Fruit fly (Drosophila melanogaster) whole organism, embryonic: ENCODE measurements around the gene CG11342.

Experiments
- BtbVII ChIP-seq: fragments of 200-800 bp; sonication (Bioruptor generic); optimal IDR thresholded peaks from 3 replicates; lab custom pipeline; 2017; ENCODE audit warnings: missing biosample characterization, mild to moderate bottlenecking, missing genetic modification characterization
- CG10462 ChIP-seq: fragments of 200-800 bp; sonication (Bioruptor generic); optimal IDR thresholded peaks from 2 replicates; lab custom pipeline; 2016; ENCODE audit warnings: missing biosample characterization, missing genetic modification characterization
- CG10959 ChIP-seq: fragments of 200-800 bp; sonication (Bioruptor generic); IDR thresholded peaks from 2 replicates; pipeline ENCODE4 v1.3.6; 2022; ENCODE audit warnings: missing biosample characterization, missing genetic modification characterization
- CG12219 ChIP-seq: fragments of 200-800 bp; sonication (Bioruptor generic); optimal IDR thresholded peaks from 3 replicates; lab custom pipeline; 2018; ENCODE audit warnings: missing biosample characterization, mild to moderate bottlenecking, missing genetic modification characterization
- CG15011 ChIP-seq: fragments of 200-800 bp; sonication (Bioruptor generic); optimal IDR thresholded peaks from 3 replicates; lab custom pipeline; 2018; ENCODE audit warnings: missing biosample characterization, mild to moderate bottlenecking, missing genetic modification characterization
- CG15696 ChIP-seq: fragments of 200-800 bp; sonication (Bioruptor generic); optimal IDR thresholded peaks from 2 replicates; lab custom pipeline; 2019; ENCODE audit warnings: missing biosample characterization, mild to moderate bottlenecking, missing genetic modification characterization, moderate library complexity
- CG16779 ChIP-seq: fragments of 200-800 bp; sonication (Bioruptor generic); IDR thresholded peaks from 2 replicates; pipeline ENCODE4 v1.3.6; 2022; ENCODE audit warnings: missing biosample characterization, missing genetic modification characterization
- CG17829 ChIP-seq: fragments of 200-800 bp; optimal IDR thresholded peaks from 2 replicates; lab custom pipeline; 2019; ENCODE audit warnings: missing biosample characterization, mild to moderate bottlenecking, missing genetic modification characterization, moderate library complexity
- CG2678 ChIP-seq: fragments of 200-800 bp; sonication (Bioruptor generic); optimal IDR thresholded peaks from 3 replicates; lab custom pipeline; 2019; ENCODE audit warnings: missing biosample characterization, mild to moderate bottlenecking, missing genetic modification characterization, moderate library complexity
- CG3065 ChIP-seq: fragments of 200-800 bp; sonication (Bioruptor generic); optimal IDR thresholded peaks from 2 replicates; lab custom pipeline; 2016; ENCODE audit warnings: missing biosample characterization, missing genetic modification characterization
- CG32767 ChIP-seq: fragments of 200-800 bp; sonication (Bioruptor generic); IDR thresholded peaks from 2 replicates; pipeline ENCODE4 v1.3.6; 2022; ENCODE audit warnings: missing biosample characterization, missing genetic modification characterization
- CG42726 ChIP-seq: fragments of 200-800 bp; sonication (Bioruptor generic); IDR thresholded peaks from 2 replicates; pipeline ENCODE4 v1.3.6; 2022; ENCODE audit warnings: missing biosample characterization, missing genetic modification characterization; ENCODE audit not compliant: partially characterized antibody
- CG4282 ChIP-seq: fragments of 200-800 bp; sonication (Bioruptor generic); optimal IDR thresholded peaks from 2 replicates; lab custom pipeline; 2016; ENCODE audit warnings: missing biosample characterization, missing genetic modification characterization
- CG6254 ChIP-seq: fragments of 200-800 bp; sonication (Bioruptor generic); optimal IDR thresholded peaks from 3 replicates; lab custom pipeline; 2017; ENCODE audit warnings: mild to moderate bottlenecking, missing biosample characterization, missing genetic modification reagents, missing genetic modification characterization
- CG6765 ChIP-seq: fragments of 200-800 bp; sonication (Bioruptor generic); optimal IDR thresholded peaks from 3 replicates; lab custom pipeline; 2017; ENCODE audit warnings: missing biosample characterization, mild to moderate bottlenecking, missing genetic modification characterization
- CG7786 ChIP-seq: fragments of 200-800 bp; sonication (Bioruptor generic); optimal IDR thresholded peaks from 2 replicates; lab custom pipeline; 2016; ENCODE audit warnings: missing biosample characterization, missing genetic modification characterization
- CG8924 ChIP-seq: fragments of 200-800 bp; optimal IDR thresholded peaks from 3 replicates; lab custom pipeline; 2019; ENCODE audit warnings: missing biosample characterization, mild to moderate bottlenecking, missing genetic modification characterization, moderate library complexity
- CG9609 ChIP-seq: fragments of 200-800 bp; sonication (Bioruptor generic); optimal IDR thresholded peaks from 3 replicates; lab custom pipeline; 2016; ENCODE audit warnings: missing biosample characterization, missing genetic modification characterization
- CHES-1-like ChIP-seq: fragments of 200-800 bp; sonication (Bioruptor generic); optimal IDR thresholded peaks from 2 replicates; lab custom pipeline; 2016; ENCODE audit warnings: missing biosample characterization, missing genetic modification characterization
- Dref ChIP-seq: fragments of 200-800 bp; sonication (Bioruptor generic); IDR thresholded peaks from 2 replicates; pipeline ENCODE4 v1.3.6; 2022; ENCODE audit warnings: missing biosample characterization, missing genetic modification characterization
- HLH4C ChIP-seq: fragments of 200-800 bp; sonication (Bioruptor generic); IDR thresholded peaks from 3 replicates; pipeline ENCODE4 v1.3.6; 2022; ENCODE audit warnings: missing biosample characterization, missing genetic modification characterization; ENCODE audit not compliant: partially characterized antibody
- Hand ChIP-seq: fragments of 200-800 bp; sonication (Bioruptor generic); optimal IDR thresholded peaks from 2 replicates; lab custom pipeline; 2017; ENCODE audit warnings: mild to moderate bottlenecking, missing biosample characterization, missing genetic modification reagents, missing genetic modification characterization
- Kr ChIP-seq: fragments of 200-800 bp; sonication (Bioruptor generic); optimal IDR thresholded peaks from 2 replicates; lab custom pipeline; 2017; ENCODE audit warnings: missing biosample characterization, mild to moderate bottlenecking, missing genetic modification characterization
- Lhr ChIP-seq: fragments of 200-800 bp; sonication (Bioruptor generic); optimal IDR thresholded peaks from 3 replicates; lab custom pipeline; 2017; ENCODE audit warnings: mild to moderate bottlenecking, missing biosample characterization, missing genetic modification reagents, missing genetic modification characterization
- MESR4 ChIP-seq: fragments of 200-800 bp; sonication (Bioruptor generic); optimal IDR thresholded peaks from 2 replicates; lab custom pipeline; 2018; ENCODE audit warnings: missing biosample characterization, mild to moderate bottlenecking, missing genetic modification characterization, moderate library complexity
- NC2β ChIP-seq: fragments of 200-800 bp; sonication (Bioruptor generic); optimal IDR thresholded peaks from 2 replicates; lab custom pipeline; 2016; ENCODE audit warnings: missing biosample characterization, missing genetic modification characterization
- Scr ChIP-seq: fragments of 200-800 bp; sonication (Bioruptor generic); IDR thresholded peaks from 2 replicates; pipeline ENCODE4 v1.3.6; 2022; ENCODE audit warnings: missing biosample characterization, missing genetic modification characterization; ENCODE audit not compliant: partially characterized antibody
- Six4 ChIP-seq: fragments of 200-800 bp; sonication (Bioruptor generic); optimal IDR thresholded peaks from 2 replicates; lab custom pipeline; 2016; ENCODE audit warnings: missing biosample characterization, missing genetic modification characterization
- Sry-δ ChIP-seq: fragments of 200-800 bp; sonication (Bioruptor generic); optimal IDR thresholded peaks from 2 replicates; lab custom pipeline; 2016; ENCODE audit warnings: missing biosample characterization, missing genetic modification characterization
- Ssrp ChIP-seq: fragments of 200-800 bp; sonication (Bioruptor generic); optimal IDR thresholded peaks from 2 replicates; lab custom pipeline; 2018; ENCODE audit warnings: missing biosample characterization, mild to moderate bottlenecking, missing genetic modification characterization, moderate library complexity
- Tbp ChIP-seq: fragments of >200 bp; optimal IDR thresholded peaks from 2 replicates; lab custom pipeline; 2018; ENCODE audit warnings: missing biosample characterization, missing genetic modification characterization
- cas ChIP-seq: fragments of 200-800 bp; sonication (Bioruptor generic); IDR thresholded peaks from 2 replicates; pipeline ENCODE4 v1.3.6; 2022; ENCODE audit warnings: missing biosample characterization, missing genetic modification characterization
- cato ChIP-seq: fragments of 200-800 bp; sonication (Bioruptor generic); optimal IDR thresholded peaks from 2 replicates; lab custom pipeline; 2016; ENCODE audit warnings: missing biosample characterization, missing genetic modification characterization, borderline replicate concordance
- caup ChIP-seq: fragments of 200-800 bp; sonication (Bioruptor generic); optimal IDR thresholded peaks from 3 replicates; lab custom pipeline; 2017; ENCODE audit warnings: missing biosample characterization, mild to moderate bottlenecking, missing genetic modification characterization, moderate library complexity; ENCODE audit not compliant: severe bottlenecking
- ci ChIP-seq: fragments of 200-800 bp; sonication (Bioruptor generic); IDR thresholded peaks from 3 replicates; pipeline ENCODE4 v1.3.6; 2022; ENCODE audit warnings: missing biosample characterization, missing genetic modification characterization
- disco-r ChIP-seq: fragments of 200-800 bp; sonication (Bioruptor generic); optimal IDR thresholded peaks from 2 replicates; lab custom pipeline; 2016; ENCODE audit warnings: missing biosample characterization, missing genetic modification characterization
- fd96Cb ChIP-seq: fragments of 200-800 bp; sonication (Bioruptor generic); optimal IDR thresholded peaks from 2 replicates; lab custom pipeline; 2018; ENCODE audit warnings: missing biosample characterization, mild to moderate bottlenecking, missing genetic modification characterization, moderate library complexity
- ham ChIP-seq: fragments of 200-800 bp; sonication (Bioruptor generic); IDR thresholded peaks from 2 replicates; pipeline ENCODE4 v1.3.6; 2022; ENCODE audit warnings: missing biosample characterization, missing genetic modification characterization
- jigr1 ChIP-seq: fragments of 200-800 bp; sonication (Bioruptor generic); IDR thresholded peaks from 3 replicates; pipeline ENCODE4 v1.3.6; 2022; ENCODE audit warnings: missing biosample characterization, missing genetic modification characterization
- lov ChIP-seq, 2 experiments: fragments of 200-800 bp in 1 of 2; fragments of >200 bp in 1 of 2; sonication (Bioruptor generic) in 1 of 2; IDR thresholded peaks in 1 of 2; optimal IDR thresholded peaks in 1 of 2; 2 replicates in 1 of 2; 3 replicates in 1 of 2; pipeline versions ENCODE4 v1.3.6 to Lab custom; 2017 to 2022; ENCODE audit warnings: missing biosample characterization in 1 of 2, missing genetic modification characterization in 1 of 2
- maf-S ChIP-seq: fragments of 200-800 bp; sonication (Bioruptor generic); optimal IDR thresholded peaks from 2 replicates; lab custom pipeline; 2016; ENCODE audit warnings: missing biosample characterization, missing genetic modification characterization
- org-1 ChIP-seq: fragments of 200-800 bp; sonication (Bioruptor generic); optimal IDR thresholded peaks from 2 replicates; lab custom pipeline; 2017; ENCODE audit warnings: missing biosample characterization, missing genetic modification characterization
- pita ChIP-seq: fragments of 200-800 bp; sonication (Bioruptor generic); optimal IDR thresholded peaks from 2 replicates; lab custom pipeline; 2017; ENCODE audit warnings: missing biosample characterization, mild to moderate bottlenecking, missing genetic modification characterization
- ranshi ChIP-seq: fragments of 200-800 bp; sonication (Bioruptor generic); IDR thresholded peaks from 2 replicates; pipeline ENCODE4 v1.3.6; 2022; ENCODE audit warnings: missing biosample characterization, missing genetic modification characterization
- row ChIP-seq: fragments of 200-800 bp; sonication (Bioruptor generic); IDR thresholded peaks from 3 replicates; pipeline ENCODE4 v1.3.6; 2022; ENCODE audit warnings: missing biosample characterization, missing genetic modification characterization
- seq ChIP-seq: fragments of 200-800 bp; sonication (Bioruptor generic); IDR thresholded peaks from 2 replicates; pipeline ENCODE4 v1.3.6; 2022; ENCODE audit warnings: missing biosample characterization, missing genetic modification characterization
- stwl ChIP-seq: fragments of 200-800 bp; sonication (Bioruptor generic); optimal IDR thresholded peaks from 3 replicates; lab custom pipeline; 2018; ENCODE audit warnings: missing biosample characterization, mild to moderate bottlenecking, missing genetic modification characterization, moderate library complexity
- tx ChIP-seq: fragments of 200-800 bp; sonication (Bioruptor generic); optimal IDR thresholded peaks from 2 replicates; lab custom pipeline; 2016; ENCODE audit warnings: missing biosample characterization, missing genetic modification characterization
- wdn ChIP-seq: fragments of 200-800 bp; sonication (Bioruptor generic); IDR thresholded peaks from 2 replicates; pipeline ENCODE4 v1.3.6; 2022; ENCODE audit warnings: missing biosample characterization, missing genetic modification characterization
- wek ChIP-seq: fragments of 200-800 bp; sonication (Bioruptor generic); optimal IDR thresholded peaks from 3 replicates; lab custom pipeline; 2018; ENCODE audit warnings: missing biosample characterization, mild to moderate bottlenecking, missing genetic modification characterization, moderate library complexity
- zfh1 ChIP-seq: fragments of 200-800 bp; sonication (Bioruptor generic); IDR thresholded peaks from 3 replicates; pipeline ENCODE4 v1.3.6; 2022; ENCODE audit warnings: missing biosample characterization, missing genetic modification characterization

Gene CG11342

dm6 chr3L:4353657-4354075 lies 13.6 kb downstream of the CG11342 start (continued):
- TF ChIP-seq HLH4C: no peak
- TF ChIP-seq lov (optimal IDR thresholded peaks at IDR 0.05; lab: Kevin White, UChicago): no peak
- 0 out of 3 replicates have a peak, but pooled peaks have one; percentile 8 for TF ChIP-seq lov (GFP tag; IDR thresholded peaks at IDR 0.05; lab: Robert Waterston, UW)
- TF ChIP-seq Six4 (GFP tag; lab: Kevin White, UChicago): no peak
- TF ChIP-seq zfh1: no peak
- TF ChIP-seq Kr: no peak
- no peak for TF ChIP-seq CG42726 (GFP tag; lab: Robert Waterston, UW)
- no peak for TF ChIP-seq seq (GFP tag; lab: Robert Waterston, UW)
- no peak for TF ChIP-seq CHES-1-like (GFP tag; lab: Kevin White, UChicago)
- TF ChIP-seq CG10959 (GFP tag; lab: Robert Waterston, UW): no peak
- no peak for TF ChIP-seq MESR4 (GFP tag; lab: Kevin White, UChicago)
- peak; percentile 11 for TF ChIP-seq BtbVII (GFP tag; lab: Kevin White, UChicago)
- no peak for TF ChIP-seq cato
- no peak for TF ChIP-seq CG15696
- TF ChIP-seq Sry-δ (GFP tag; lab: Kevin White, UChicago): no peak
- no peak for TF ChIP-seq tx (GFP tag; lab: Kevin White, UChicago)
- no peak; the same call in 1 of the 2 replicates for TF ChIP-seq ham (GFP tag; lab: Robert Waterston, UW)
- no peak for TF ChIP-seq Hand (GFP tag; lab: Kevin White, UChicago)
- 0 out of 2 replicates have a peak, but pooled peaks have one; percentile 39 for TF ChIP-seq CG16779 (GFP tag; lab: Robert Waterston, UW)
- no peak for TF ChIP-seq CG32767
- TF ChIP-seq fd96Cb (tag; lab: Kevin White, UChicago): no peak
- TF ChIP-seq ranshi (GFP tag; lab: Robert Waterston, UW): 0 out of 2 replicates have a peak, but pooled peaks have one; percentile 12
- no peak for TF ChIP-seq disco-r (GFP tag; lab: Kevin White, UChicago)
- TF ChIP-seq CG2678: peak; percentile 61
- no peak for TF ChIP-seq Lhr (GFP tag; lab: Kevin White, UChicago)
- TF ChIP-seq CG8924 (tag; lab: Kevin White, UChicago): peak; percentile 36
- TF ChIP-seq NC2β: peak; percentile 19
- no peak for TF ChIP-seq CG6254 (GFP tag; lab: Kevin White, UChicago)
- no peak for TF ChIP-seq Scr (GFP tag; lab: Robert Waterston, UW)
- TF ChIP-seq CG9609 (GFP tag; lab: Kevin White, UChicago): peak; percentile 5
- TF ChIP-seq CG10462 (GFP tag; lab: Kevin White, UChicago): no peak
- no peak for TF ChIP-seq Tbp (GFP tag; lab: Kevin White, UChicago)
- TF ChIP-seq wdn: peak; percentile 57
- TF ChIP-seq wek (GFP tag; lab: Kevin White, UChicago): no peak
- TF ChIP-seq CG3065 (GFP tag; lab: Kevin White, UChicago): no peak
- no peak for TF ChIP-seq maf-S (GFP tag; lab: Kevin White, UChicago)
- TF ChIP-seq Dref: no peak
- TF ChIP-seq jigr1 (GFP tag; lab: Robert Waterston, UW): no peak
- no peak for TF ChIP-seq CG6765 (GFP tag; lab: Kevin White, UChicago)
- peak; percentile 26 for TF ChIP-seq org-1 (GFP tag; lab: Kevin White, UChicago)
- TF ChIP-seq caup (GFP tag; lab: Kevin White, UChicago): peak; percentile 54
- TF ChIP-seq ci (GFP tag; lab: Robert Waterston, UW): peak; percentile 65; the same call in 2 of the 3 replicates
- TF ChIP-seq CG7786: peak; percentile 44
- TF ChIP-seq pita: no peak
- TF ChIP-seq cas (GFP tag; lab: Robert Waterston, UW): no peak
- no peak for TF ChIP-seq CG15011 (GFP tag; lab: Kevin White, UChicago)
- TF ChIP-seq Ssrp (tag; lab: Kevin White, UChicago): no peak
- peak; percentile 51; the same call in 2 of the 3 replicates for TF ChIP-seq row
- TF ChIP-seq CG17829: peak; percentile 10
- TF ChIP-seq CG12219 (GFP tag; lab: Kevin White, UChicago): no peak
- TF ChIP-seq CG4282 (GFP tag; lab: Kevin White, UChicago): no peak
- no peak for TF ChIP-seq stwl (tag; lab: Kevin White, UChicago)
